Worm (Caenorhabditis elegans): ENCODE measurements around the gene C45G9.8.

DNA sequence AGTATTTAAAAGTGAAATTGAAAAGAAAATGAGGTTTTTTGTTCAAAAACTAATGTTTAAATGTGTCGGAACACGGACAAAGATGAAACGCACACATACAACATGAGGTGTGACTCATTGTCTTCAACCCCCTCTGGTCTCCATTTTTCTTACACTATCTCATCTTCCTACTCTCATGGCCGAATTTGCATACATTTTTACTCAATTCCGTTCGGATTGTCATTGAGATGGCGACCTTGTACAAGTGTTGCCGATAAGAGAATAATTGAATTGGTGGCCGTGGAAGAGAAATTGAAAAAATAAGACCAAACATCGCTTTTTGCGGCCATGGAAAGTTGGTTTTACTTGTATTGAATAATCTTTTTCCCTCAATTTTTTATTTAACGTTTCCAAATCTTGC lies 6.3 kb downstream of the C45G9.8 start, which contains the start of gene txbp-3:
- TF ChIP-seq elt-1 (tag; optimal IDR thresholded peaks at IDR 0.05) (no peak), sea-2 (GFP tag; optimal IDR thresholded peaks at IDR 0.05) (no peak), ama-1 (optimal IDR thresholded peaks at IDR 0.05) (no peak), ceh-82 (tag; optimal IDR thresholded peaks at IDR 0.05) (no peak), mdl-1 (tag; optimal IDR thresholded peaks at IDR 0.05) (no peak), ztf-11 (tag; optimal IDR thresholded peaks at IDR 0.05) (no peak), fos-1 (tag; optimal IDR thresholded peaks at IDR 0.05) (no peak), egl-27 (tag; optimal IDR thresholded peaks at IDR 0.05) (no peak), daf-12 (tag; optimal IDR thresholded peaks at IDR 0.05) (no peak), lin-39 (tag; optimal IDR thresholded peaks at IDR 0.05) (peak; percentile 23), nhr-77 (tag; optimal IDR thresholded peaks at IDR 0.05) (no peak), snpc-4 (tag; optimal IDR thresholded peaks at IDR 0.05) (peak; percentile 80), zag-1 (tag; optimal IDR thresholded peaks at IDR 0.05) (no peak), R02D3.7 (tag; optimal IDR thresholded peaks at IDR 0.05) (no peak)
